Fruit fly (Drosophila melanogaster): ENCODE data around the gene Hsp23.

The Hsp23 gene

DNA sequence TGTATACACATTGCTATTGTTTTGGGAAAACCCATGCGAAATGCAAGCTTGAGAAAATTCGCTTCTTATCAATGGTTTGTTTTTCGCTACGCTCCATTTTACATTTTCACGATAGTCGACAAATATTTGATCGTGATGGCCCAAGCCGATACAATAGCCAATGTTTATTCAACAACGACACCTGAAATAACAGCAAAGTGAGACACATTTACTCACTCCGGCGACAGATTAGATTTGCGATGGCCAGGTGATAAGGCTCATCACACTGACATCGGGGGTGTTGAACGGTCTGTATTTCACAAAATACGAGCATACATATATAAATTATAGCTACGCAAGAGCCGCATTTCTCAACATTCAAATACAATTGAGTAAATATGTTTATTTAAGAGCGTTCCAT is 15.5 kb downstream of the Hsp23 start (continued):
- TF ChIP-seq CG2875 (GFP tag; optimal IDR thresholded peaks at IDR 0.05) (peak; percentile 6), dysf (GFP tag; IDR thresholded peaks at IDR 0.05) (peak; percentile 5; the same call in 1 of the 3 replicates), sr (GFP tag; IDR thresholded peaks at IDR 0.05) (0 out of 3 replicates have a peak, but pooled peaks have one; percentile 47), zfh2 (GFP tag; optimal IDR thresholded peaks at IDR 0.05) (peak; percentile 16), CG4730 (GFP tag; IDR thresholded peaks at IDR 0.05) (no peak), CG2889 (GFP tag; IDR thresholded peaks at IDR 0.05) (no peak), CG6683 (GFP tag; optimal IDR thresholded peaks at IDR 0.05) (peak; percentile 81), CG14710 (tag; optimal IDR thresholded peaks at IDR 0.05) (peak; percentile 51), CG32767 (GFP tag; IDR thresholded peaks at IDR 0.05) (no peak), Sox102F (GFP tag; optimal IDR thresholded peaks at IDR 0.05) (peak; percentile 1), sd (tag; optimal IDR thresholded peaks at IDR 0.05) (no peak), cato (GFP tag; optimal IDR thresholded peaks at IDR 0.05; ENCODE audit: borderline replicate concordance) (no peak), D19A (tag; optimal IDR thresholded peaks at IDR 0.05) (peak; percentile 19), CG9609 (GFP tag; optimal IDR thresholded peaks at IDR 0.05) (no peak), CG1792 (GFP tag; optimal IDR thresholded peaks at IDR 0.05) (peak; percentile 76), Bgb (GFP tag; IDR thresholded peaks at IDR 0.05; ENCODE audit: partially characterized antibody) (no peak), cas (GFP tag; IDR thresholded peaks at IDR 0.05) (peak; percentile 64; the same call in 1 of the 2 replicates), Ssrp (tag; optimal IDR thresholded peaks at IDR 0.05) (no peak), tup (GFP tag; optimal IDR thresholded peaks at IDR 0.05) (peak; percentile 36), eyg (GFP tag; optimal IDR thresholded peaks at IDR 0.05) (peak; percentile 84), onecut (GFP tag; IDR thresholded peaks at IDR 0.05) (peak; percentile 63), CG11695 (GFP tag; IDR thresholded peaks at IDR 0.05) (peak; percentile 59; the same call in 2 of the 3 replicates), mam (GFP tag; optimal IDR thresholded peaks at IDR 0.05) (peak; percentile 68), gt (GFP tag; IDR thresholded peaks at IDR 0.05) (no peak), gcm2 (GFP tag; optimal IDR thresholded peaks at IDR 0.05) (no peak), sima (GFP tag; optimal IDR thresholded peaks at IDR 0.05) (no peak), Med (GFP tag) (peak; percentile 92), NC2β (GFP tag; optimal IDR thresholded peaks at IDR 0.05) (peak; percentile 9), Poxn (GFP tag; IDR thresholded peaks at IDR 0.05) (no peak), CG6791 (GFP tag; IDR thresholded peaks at IDR 0.05; ENCODE audit: partially characterized antibody) (no peak), CG7987 (GFP tag; optimal IDR thresholded peaks at IDR 0.05) (peak; percentile 94), Dek (tag; optimal IDR thresholded peaks at IDR 0.05) (peak; percentile 40), chm (GFP tag; IDR thresholded peaks at IDR 0.05) (peak; percentile 56), CG7928 (GFP tag; optimal IDR thresholded peaks at IDR 0.05) (peak; percentile 43), ab (GFP tag; optimal IDR thresholded peaks at IDR 0.05) (no peak), ro (GFP tag; IDR thresholded peaks at IDR 0.05) (no peak), CG10431 (GFP tag; optimal IDR thresholded peaks at IDR 0.05) (no peak), Rx (GFP tag; IDR thresholded peaks at IDR 0.05) (no peak), CG7556 (GFP tag; optimal IDR thresholded peaks at IDR 0.05) (peak; percentile 67), CG10147 (GFP tag; optimal IDR thresholded peaks at IDR 0.05) (peak; percentile 63), Nf-YA (GFP tag; IDR thresholded peaks at IDR 0.05) (0 out of 2 replicates have a peak, but pooled peaks have one; percentile 31), CG34224 (GFP tag; IDR thresholded peaks at IDR 0.05; ENCODE audit: partially characterized antibody) (no peak), CTCF (GFP tag; optimal IDR thresholded peaks at IDR 0.05) (peak; percentile 36), Adf1 (GFP tag; IDR thresholded peaks at IDR 0.05) (no peak; the same call in 1 of the 2 replicates), pnt (GFP tag; optimal IDR thresholded peaks at IDR 0.05) (peak; percentile 25), gce (GFP tag; IDR thresholded peaks at IDR 0.05) (no peak), E2f2 (GFP tag; IDR thresholded peaks at IDR 0.05) (0 out of 2 replicates have a peak, but pooled peaks have one; percentile 5), br (optimal IDR thresholded peaks at IDR 0.05) (no peak), NC2α (GFP tag; optimal IDR thresholded peaks at IDR 0.05) (no peak), CG5180 (GFP tag; optimal IDR thresholded peaks at IDR 0.05) (peak; percentile 69), sens (GFP tag) (peak; percentile 52), BEAF-32 (GFP tag; optimal IDR thresholded peaks at IDR 0.05) (no peak)

All from whole organism, embryonic.